Comparison of ENCODE assay signal across 5 worm cellular contexts in the genomic region with DNA sequence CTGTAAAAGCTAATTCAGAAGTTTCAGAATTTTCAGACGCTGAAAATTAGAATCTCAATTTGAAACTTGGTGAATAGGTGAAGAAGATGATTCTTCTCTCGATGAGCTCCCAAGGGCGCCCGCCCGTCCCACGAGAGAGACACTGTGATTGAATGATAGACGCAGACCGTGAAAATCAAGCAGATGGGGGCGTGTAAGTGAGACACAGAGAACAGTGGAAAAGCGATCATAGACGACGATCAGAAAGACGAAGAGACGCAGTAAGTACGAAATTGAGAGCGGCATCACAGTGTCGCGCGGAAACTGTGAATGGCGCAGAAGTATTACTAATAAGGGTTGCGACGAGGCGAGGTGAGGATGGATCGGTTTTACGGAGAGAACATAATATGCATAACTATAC.
A peak's percentile ranks its signal among the peaks of the same experiment; 100 is the strongest.
TF ChIP-seq lines count a peak whose summit lies in the region.

No protein-coding gene starts in this region.

TF ChIP-seq in whole organism, L1 larva, 84 proteins besides CTCF, POLR2A, EP300 and RAD21 (continued from another document):
- peak in 1 of 2 experiments; percentile 0 for TF ChIP-seq mdl-1 (tag; optimal IDR thresholded peaks at IDR 0.05; lab: Kevin White, UChicago)
- no peak for TF ChIP-seq sptf-1 (tag; optimal IDR thresholded peaks at IDR 0.05; lab: Kevin White, UChicago)
- peak; percentile 7 for TF ChIP-seq nhr-47 (tag; optimal IDR thresholded peaks at IDR 0.05; lab: Kevin White, UChicago)
- TF ChIP-seq efl-3 (GFP tag; optimal IDR thresholded peaks at IDR 0.05; lab: Kevin White, UChicago), result no peak
- peak; percentile 45 for TF ChIP-seq dsc-1 (tag; optimal IDR thresholded peaks at IDR 0.05; lab: Kevin White, UChicago)
- peak in 1 of 2 experiments; percentile 42 for TF ChIP-seq lin-35 (GFP tag; optimal IDR thresholded peaks at IDR 0.05; lab: Kevin White, UChicago)
- TF ChIP-seq irx-1 (tag; optimal IDR thresholded peaks at IDR 0.05; lab: Kevin White, UChicago), result no peak
- TF ChIP-seq nhr-20 (tag; optimal IDR thresholded peaks at IDR 0.05; lab: Kevin White, UChicago), result peak; percentile 18
- TF ChIP-seq lin-39 (tag; optimal IDR thresholded peaks at IDR 0.05; lab: Kevin White, UChicago), result no peak
- no peak for TF ChIP-seq skn-1 (tag; optimal IDR thresholded peaks at IDR 0.05; lab: Kevin White, UChicago)
- TF ChIP-seq mep-1 (tag; optimal IDR thresholded peaks at IDR 0.05; lab: Kevin White, UChicago), result peak; percentile 37
- TF ChIP-seq ets-5 (GFP tag; IDR thresholded peaks at IDR 0.05; lab: Robert Waterston, UW), result no peak
- peak in 1 of 2 experiments; percentile 17 for TF ChIP-seq lsy-2 (tag; optimal IDR thresholded peaks at IDR 0.05; lab: Kevin White, UChicago)
- peak; percentile 32 for TF ChIP-seq nhr-71 (tag; optimal IDR thresholded peaks at IDR 0.05; lab: Kevin White, UChicago)
- TF ChIP-seq nhr-85 (tag; lab: Kevin White, UChicago), result peak; percentile 23
- no peak for TF ChIP-seq jun-1 (tag; optimal IDR thresholded peaks at IDR 0.05; lab: Kevin White, UChicago)
- peak; percentile 53 for TF ChIP-seq snu-23 (GFP tag; optimal IDR thresholded peaks at IDR 0.05; lab: Kevin White, UChicago)

TF ChIP-seq in whole organism, L2 larva, 48 proteins besides CTCF, POLR2A, EP300 and RAD21 (continued from another document):
- TF ChIP-seq ama-1 (optimal IDR thresholded peaks at IDR 0.05; lab: Kevin White, UChicago), result no peak
- TF ChIP-seq nhr-6 (tag; optimal IDR thresholded peaks at IDR 0.05; lab: Kevin White, UChicago), result no peak
- TF ChIP-seq nhr-237 (tag; optimal IDR thresholded peaks at IDR 0.05; lab: Kevin White, UChicago), result no peak
- no peak for TF ChIP-seq lin-13 (GFP tag; optimal IDR thresholded peaks at IDR 0.05; lab: Kevin White, UChicago)
- TF ChIP-seq nhr-11 (tag; optimal IDR thresholded peaks at IDR 0.05; lab: Kevin White, UChicago), result no peak
- peak; percentile 19 for TF ChIP-seq sma-9 (GFP tag; optimal IDR thresholded peaks at IDR 0.05; lab: Kevin White, UChicago)
- TF ChIP-seq sma-9 (tag; optimal IDR thresholded peaks at IDR 0.05; lab: Kevin White, UChicago), result no peak
- no peak for TF ChIP-seq nhr-10 (tag; optimal IDR thresholded peaks at IDR 0.05; lab: Kevin White, UChicago)
- no peak for TF ChIP-seq sma-3 (GFP tag; optimal IDR thresholded peaks at IDR 0.05; lab: Kevin White, UChicago)
- TF ChIP-seq egl-27 (tag; optimal IDR thresholded peaks at IDR 0.05; lab: Kevin White, UChicago), result no peak
- no peak for TF ChIP-seq unc-39 (tag; optimal IDR thresholded peaks at IDR 0.05; lab: Kevin White, UChicago)
- TF ChIP-seq nhr-129 (tag; optimal IDR thresholded peaks at IDR 0.05; lab: Kevin White, UChicago), result peak; percentile 25
- TF ChIP-seq F13H6.1 (tag; optimal IDR thresholded peaks at IDR 0.05; lab: Kevin White, UChicago), result peak; percentile 21
- no peak for TF ChIP-seq lin-11 (tag; optimal IDR thresholded peaks at IDR 0.05; lab: Kevin White, UChicago)
- no peak for TF ChIP-seq mab-5 (tag; optimal IDR thresholded peaks at IDR 0.05; lab: Kevin White, UChicago)
- TF ChIP-seq nhr-12 (tag; optimal IDR thresholded peaks at IDR 0.05; lab: Kevin White, UChicago), result no peak
- no peak for TF ChIP-seq blmp-1 (tag; optimal IDR thresholded peaks at IDR 0.05; lab: Kevin White, UChicago; ENCODE audit: insufficient read depth)
- no peak for TF ChIP-seq Y55F3AM.14 (GFP tag; optimal IDR thresholded peaks at IDR 0.05; lab: Kevin White, UChicago)
- no peak for TF ChIP-seq R02D3.7 (tag; optimal IDR thresholded peaks at IDR 0.05; lab: Kevin White, UChicago)
- no peak for TF ChIP-seq crh-2 (tag; optimal IDR thresholded peaks at IDR 0.05; lab: Kevin White, UChicago)
- TF ChIP-seq elt-1 (tag; optimal IDR thresholded peaks at IDR 0.05; lab: Kevin White, UChicago), result no peak
- no peak for TF ChIP-seq ztf-1 (GFP tag; conservative IDR thresholded peaks at IDR 0.05; lab: Robert Waterston, UW)
- no peak for TF ChIP-seq ceh-16 (tag; optimal IDR thresholded peaks at IDR 0.05; lab: Kevin White, UChicago)
- no peak for TF ChIP-seq mdl-1 (tag; optimal IDR thresholded peaks at IDR 0.05; lab: Kevin White, UChicago)
- no peak for TF ChIP-seq nhr-23 (tag; optimal IDR thresholded peaks at IDR 0.05; lab: Kevin White, UChicago)

TF ChIP-seq in whole organism, L3 larva, 47 proteins besides CTCF, POLR2A, EP300 and RAD21 (continued from another document):
- TF ChIP-seq nfya-1 (tag; optimal IDR thresholded peaks at IDR 0.05; lab: Kevin White, UChicago; ENCODE audit: insufficient read depth), result no peak
- no peak for TF ChIP-seq nhr-43 (tag; optimal IDR thresholded peaks at IDR 0.05; lab: Kevin White, UChicago; ENCODE audit: poor library complexity, severe bottlenecking)
- TF ChIP-seq pqm-1 (tag; optimal IDR thresholded peaks at IDR 0.05; lab: Kevin White, UChicago), result peak; percentile 21

TF ChIP-seq in whole organism, L4 larva, 104 proteins besides CTCF, POLR2A, EP300 and RAD21 (continued from another document):
- TF ChIP-seq pqm-1 (tag; optimal IDR thresholded peaks at IDR 0.05; lab: Kevin White, UChicago) (no peak), tra-1 (GFP tag; IDR thresholded peaks at IDR 0.05; lab: Robert Waterston, UW) (peak; percentile 32; the same call in 1 of the 2 replicates), Y105C5A.15 (GFP tag; IDR thresholded peaks at IDR 0.05; lab: Robert Waterston, UW) (no peak), hlh-11 (tag; optimal IDR thresholded peaks at IDR 0.05; lab: Kevin White, UChicago) (peak; percentile 56), ceh-20 (GFP tag; IDR thresholded peaks at IDR 0.05; lab: Robert Waterston, UW) (no peak), php-3 (GFP tag; IDR thresholded peaks at IDR 0.05; lab: Robert Waterston, UW) (no peak), vab-7 (GFP tag; IDR thresholded peaks at IDR 0.05; lab: Robert Waterston, UW) (no peak), mes-2 (tag; optimal IDR thresholded peaks at IDR 0.05; lab: Kevin White, UChicago; ENCODE audit: poor library complexity, severe bottlenecking) (peak; percentile 52), nhr-77 (tag; optimal IDR thresholded peaks at IDR 0.05; lab: Kevin White, UChicago) (no peak)

TF ChIP-seq in whole organism, late embryonic, 69 proteins besides CTCF, POLR2A, EP300 and RAD21 (continued from another document):
- peak; percentile 3 for TF ChIP-seq unc-55 (GFP tag; optimal IDR thresholded peaks at IDR 0.05; lab: Kevin White, UChicago)
- peak; percentile 11 for TF ChIP-seq nfya-1 (tag; optimal IDR thresholded peaks at IDR 0.05; lab: Kevin White, UChicago)
- no peak for TF ChIP-seq ceh-14 (tag; optimal IDR thresholded peaks at IDR 0.05; lab: Kevin White, UChicago)
- TF ChIP-seq ceh-18 (tag; optimal IDR thresholded peaks at IDR 0.05; lab: Kevin White, UChicago), result peak; percentile 28
- no peak for TF ChIP-seq ceh-19 (GFP tag; optimal IDR thresholded peaks at IDR 0.05; lab: Kevin White, UChicago)
TF ChIP-seq in whole organism, late embryonic: peak in this region for 8.
